Worm (Caenorhabditis elegans): Measurements from ENCODE around the gene K11D9.3.

The K11D9.3 gene

DNA sequence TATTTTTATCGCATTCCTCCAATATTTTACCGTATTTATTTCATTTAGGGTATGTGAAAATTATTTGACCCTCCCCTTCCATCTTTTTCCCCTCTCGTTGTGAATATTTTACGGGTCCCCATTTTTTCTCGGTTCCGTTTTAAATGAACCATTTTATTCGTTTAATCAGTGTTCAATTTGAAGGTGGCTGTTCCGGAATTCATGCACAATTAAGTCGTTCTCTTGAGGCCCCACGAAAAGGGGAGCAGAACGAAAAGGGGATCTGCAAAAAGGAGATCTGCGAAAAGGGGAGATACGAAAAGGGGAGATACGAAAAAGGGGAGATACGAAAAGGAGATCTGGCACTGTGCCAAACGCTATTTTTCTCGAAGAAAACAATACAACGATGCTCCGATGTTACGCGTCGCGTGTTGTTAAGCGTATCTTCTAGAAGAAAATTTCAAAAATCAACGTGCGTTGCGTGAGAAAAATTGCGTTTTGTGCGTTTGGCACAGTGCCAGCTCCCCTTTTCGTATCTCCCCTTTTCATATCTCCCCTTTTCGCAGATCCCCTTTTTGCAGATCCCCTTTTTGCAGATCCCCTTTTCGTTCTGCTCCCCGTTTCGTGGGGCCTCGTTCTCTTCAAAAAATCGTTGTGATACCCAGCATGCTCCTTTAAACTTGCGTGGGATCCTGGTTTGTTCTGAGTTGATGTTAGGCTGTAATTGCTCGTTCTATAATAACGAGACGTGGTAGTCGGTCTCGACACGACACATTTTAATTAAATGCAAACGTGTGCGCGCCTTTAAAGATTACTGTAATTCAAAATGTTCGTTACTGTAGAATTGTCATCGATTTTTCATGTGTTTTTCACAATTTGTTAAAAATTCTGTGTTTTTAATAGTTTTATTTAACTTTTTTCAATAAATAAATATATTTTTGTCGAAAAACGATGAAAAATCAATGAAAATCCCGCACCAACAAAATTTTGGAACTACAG, 9.1 kb upstream of the K11D9.3 start:
- TF ChIP-seq sptf-1 (tag; optimal IDR thresholded peaks at IDR 0.05), result peak; percentile 7
- TF ChIP-seq cnd-1 (tag; optimal IDR thresholded peaks at IDR 0.05), result peak; percentile 1
- peak; percentile 9 for TF ChIP-seq mls-2 (tag; optimal IDR thresholded peaks at IDR 0.05)
- no peak for TF ChIP-seq lin-32 (GFP tag; optimal IDR thresholded peaks at IDR 0.05)
- TF ChIP-seq nhr-28 (tag; optimal IDR thresholded peaks at IDR 0.05), result no peak

DNA sequence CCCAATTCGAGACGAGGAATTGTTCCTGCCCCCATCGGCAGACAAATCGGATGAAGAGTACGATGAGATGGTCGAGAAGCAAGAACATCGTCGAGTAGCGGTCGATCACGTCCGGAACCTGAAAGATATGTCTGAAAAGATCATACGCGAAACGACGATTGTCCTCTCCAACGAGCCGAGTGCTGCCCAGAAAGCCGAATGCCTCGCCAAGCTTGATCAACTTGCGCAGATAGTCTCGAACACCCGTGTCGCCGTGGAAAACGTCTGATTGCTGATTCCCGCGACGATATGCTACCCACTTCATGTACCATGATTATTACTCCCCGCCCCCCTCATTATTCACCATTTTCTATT, 8.4 kb upstream of the K11D9.3 start:
- TF ChIP-seq unc-62 (GFP tag; optimal IDR thresholded peaks at IDR 0.05), result no peak
- TF ChIP-seq nhr-12 (tag; optimal IDR thresholded peaks at IDR 0.05), result no peak
- no peak for TF ChIP-seq ham-2 (GFP tag; optimal IDR thresholded peaks at IDR 0.05)
- no peak for TF ChIP-seq pha-4 (tag; optimal IDR thresholded peaks at IDR 0.05)
- TF ChIP-seq unc-120 (tag; optimal IDR thresholded peaks at IDR 0.05; ENCODE audit: poor library complexity, severe bottlenecking), result no peak
- no peak for TF ChIP-seq lsy-2 (tag; optimal IDR thresholded peaks at IDR 0.05)
- no peak for TF ChIP-seq mep-1 (tag; optimal IDR thresholded peaks at IDR 0.05)
- no peak for TF ChIP-seq bed-3 (GFP tag; optimal IDR thresholded peaks at IDR 0.05)
- no peak for TF ChIP-seq hlh-1 (tag; optimal IDR thresholded peaks at IDR 0.05)

DNA sequence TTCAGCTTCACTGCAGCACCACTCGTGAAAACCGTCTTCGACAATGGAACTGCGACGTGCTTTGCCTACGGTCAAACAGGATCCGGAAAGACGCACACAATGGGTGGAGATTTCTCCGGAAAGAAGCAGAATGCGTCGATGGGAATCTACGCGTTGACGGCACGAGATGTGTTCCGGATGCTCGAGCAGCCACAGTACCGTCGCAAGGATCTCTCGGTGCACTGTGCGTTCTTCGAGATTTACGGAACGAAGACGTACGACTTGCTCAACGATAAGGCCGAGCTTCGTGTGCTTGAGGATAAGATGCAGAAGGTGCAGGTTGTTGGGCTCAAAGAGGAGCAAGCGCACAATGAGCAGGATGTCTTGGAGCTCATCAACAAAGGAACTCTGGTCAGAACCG, 7.6 kb upstream of the K11D9.3 start:
- TF ChIP-seq mab-5 (tag; optimal IDR thresholded peaks at IDR 0.05) (no peak), tbx-8 (GFP tag; optimal IDR thresholded peaks at IDR 0.05) (no peak), elt-1 (tag; optimal IDR thresholded peaks at IDR 0.05; ENCODE audit: borderline replicate concordance, insufficient read depth) (no peak), ham-2 (GFP tag; optimal IDR thresholded peaks at IDR 0.05) (no peak)

DNA sequence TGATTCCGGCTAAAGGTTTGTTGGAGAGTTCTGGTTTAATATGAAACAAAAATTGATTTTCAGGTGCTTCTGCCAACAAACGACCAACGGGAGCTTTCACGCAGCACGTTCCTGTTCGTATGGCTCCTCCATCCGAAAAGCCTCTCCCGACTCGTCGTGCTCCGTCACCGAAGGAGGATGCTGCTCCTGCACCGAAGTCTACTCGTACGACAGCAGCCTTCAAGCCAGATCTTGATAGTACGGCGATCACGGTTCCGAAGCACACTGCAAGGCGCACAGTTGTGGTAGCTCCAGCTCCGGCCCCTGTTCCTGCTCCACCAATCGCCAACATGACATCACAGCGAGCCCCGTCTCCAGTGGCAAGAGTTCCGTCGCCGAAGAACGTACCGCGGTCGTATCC, 6.8 kb upstream of the K11D9.3 start:
- TF ChIP-seq lsy-2 (tag; optimal IDR thresholded peaks at IDR 0.05) (no peak), ceh-39 (tag; optimal IDR thresholded peaks at IDR 0.05) (no peak), lin-13 (tag; optimal IDR thresholded peaks at IDR 0.05) (no peak), unc-39 (tag; optimal IDR thresholded peaks at IDR 0.05) (no peak), hlh-1 (tag; optimal IDR thresholded peaks at IDR 0.05) (no peak), ceh-83 (GFP tag; optimal IDR thresholded peaks at IDR 0.05) (no peak), nhr-76 (tag; optimal IDR thresholded peaks at IDR 0.05) (no peak), ceh-43 (GFP tag; optimal IDR thresholded peaks at IDR 0.05) (no peak), unc-120 (tag; optimal IDR thresholded peaks at IDR 0.05; ENCODE audit: poor library complexity, severe bottlenecking) (no peak), nhr-28 (tag; optimal IDR thresholded peaks at IDR 0.05) (no peak), flh-1 (GFP tag; optimal IDR thresholded peaks at IDR 0.05) (no peak), tbx-8 (GFP tag; optimal IDR thresholded peaks at IDR 0.05) (no peak), nhr-2 (tag; optimal IDR thresholded peaks at IDR 0.05) (no peak), blmp-1 (tag; optimal IDR thresholded peaks at IDR 0.05) (no peak), unc-62 (GFP tag; optimal IDR thresholded peaks at IDR 0.05) (no peak), mls-2 (tag; optimal IDR thresholded peaks at IDR 0.05) (no peak)

DNA sequence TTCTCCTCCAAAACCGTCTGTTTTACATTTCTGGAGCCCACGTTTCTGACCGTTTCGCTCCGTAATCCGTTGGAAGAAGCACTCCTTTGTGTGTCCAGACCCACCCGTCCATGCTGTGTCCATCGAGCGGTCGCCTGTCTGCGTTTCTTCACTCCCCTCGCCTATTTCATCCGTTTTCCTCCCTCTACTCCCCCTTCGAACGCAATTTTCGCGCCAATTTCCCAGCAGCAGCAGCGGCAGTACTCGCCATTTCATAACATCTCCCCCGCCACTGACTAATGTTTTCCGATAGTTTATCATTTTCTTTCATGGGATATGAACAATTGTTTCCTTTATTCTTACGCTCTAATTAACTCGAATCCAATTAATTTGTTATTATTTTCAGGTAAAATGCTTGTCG, 5.9 kb upstream of the K11D9.3 start:
- TF ChIP-seq mab-5 (tag; optimal IDR thresholded peaks at IDR 0.05) (no peak), ztf-11 (tag; optimal IDR thresholded peaks at IDR 0.05) (no peak), tbx-8 (GFP tag; optimal IDR thresholded peaks at IDR 0.05) (no peak), ham-2 (GFP tag; optimal IDR thresholded peaks at IDR 0.05) (peak; percentile 64), ceh-43 (GFP tag; optimal IDR thresholded peaks at IDR 0.05) (peak; percentile 17), pha-4 (tag; optimal IDR thresholded peaks at IDR 0.05) (no peak), zip-8 (tag; optimal IDR thresholded peaks at IDR 0.05) (no peak), bed-3 (GFP tag; optimal IDR thresholded peaks at IDR 0.05) (no peak), sptf-1 (tag; optimal IDR thresholded peaks at IDR 0.05) (no peak), unc-62 (GFP tag; optimal IDR thresholded peaks at IDR 0.05) (no peak), unc-120 (tag; optimal IDR thresholded peaks at IDR 0.05; ENCODE audit: poor library complexity, severe bottlenecking) (peak; percentile 39), elt-3 (tag; optimal IDR thresholded peaks at IDR 0.05) (no peak), mep-1 (tag; optimal IDR thresholded peaks at IDR 0.05) (peak; percentile 11), nhr-2 (tag; optimal IDR thresholded peaks at IDR 0.05) (no peak), nhr-237 (tag; optimal IDR thresholded peaks at IDR 0.05) (no peak), flh-1 (GFP tag; optimal IDR thresholded peaks at IDR 0.05) (no peak), cnd-1 (tag; optimal IDR thresholded peaks at IDR 0.05) (no peak), ces-1 (GFP tag; optimal IDR thresholded peaks at IDR 0.05) (peak; percentile 43)

Measured in whole organism, mixed stage, embryonic.